Fruit fly (Drosophila melanogaster) whole organism, embryonic: ENCODE measurements around the gene sesB.

Experiments used
- Asciz ChIP-seq: fragments of 200-800 bp; sonication (Bioruptor generic); optimal IDR thresholded peaks from 2 replicates; lab custom pipeline; 2017; ENCODE audit warnings: missing biosample characterization, mild to moderate bottlenecking, missing genetic modification characterization, missing genetic modification reagents
- CG10147 ChIP-seq: fragments of 200-800 bp; sonication (Bioruptor generic); optimal IDR thresholded peaks from 2 replicates; lab custom pipeline; 2019; ENCODE audit warnings: missing biosample characterization, mild to moderate bottlenecking, missing genetic modification characterization, moderate library complexity
- CG10321 ChIP-seq: fragments of 200-800 bp; sonication (Bioruptor generic); IDR thresholded peaks from 2 replicates; pipeline ENCODE4 v1.3.6; 2022; ENCODE audit warnings: missing biosample characterization, missing genetic modification characterization
- CG12104 ChIP-seq: fragments of 200-800 bp; sonication (Bioruptor generic); optimal IDR thresholded peaks from 3 replicates; lab custom pipeline; 2016; ENCODE audit warnings: missing biosample characterization, missing genetic modification characterization
- CG12391 ChIP-seq: fragments of 200-800 bp; sonication (Bioruptor generic); optimal IDR thresholded peaks from 3 replicates; lab custom pipeline; 2018; ENCODE audit warnings: missing biosample characterization, mild to moderate bottlenecking, missing genetic modification characterization, moderate library complexity
- CG12659 ChIP-seq: fragments of 200-800 bp; sonication (Bioruptor generic); optimal IDR thresholded peaks from 3 replicates; lab custom pipeline; 2017; ENCODE audit warnings: mild to moderate bottlenecking, missing biosample characterization, missing genetic modification reagents, missing genetic modification characterization
- CG12769 ChIP-seq: fragments of 200-800 bp; sonication (Bioruptor generic); optimal IDR thresholded peaks from 2 replicates; lab custom pipeline; 2019; ENCODE audit warnings: missing biosample characterization, mild to moderate bottlenecking, missing genetic modification characterization, moderate library complexity
- CG14710 ChIP-seq: fragments of 200-800 bp; sonication (Bioruptor generic); optimal IDR thresholded peaks from 3 replicates; lab custom pipeline; 2019; ENCODE audit warnings: missing biosample characterization, mild to moderate bottlenecking, missing genetic modification characterization, moderate library complexity
- CG14860 ChIP-seq: fragments of 200-800 bp; sonication (Bioruptor generic); IDR thresholded peaks from 3 replicates; pipeline ENCODE4 v1.3.6; 2022; ENCODE audit warnings: missing biosample characterization, missing genetic modification characterization; ENCODE audit not compliant: partially characterized antibody
- CG14965 ChIP-seq: fragments of 200-800 bp; sonication (Bioruptor generic); optimal IDR thresholded peaks from 2 replicates; lab custom pipeline; 2016; ENCODE audit warnings: missing biosample characterization, missing genetic modification characterization, borderline replicate concordance
- CG16813 ChIP-seq: fragments of 200-800 bp; sonication (Bioruptor generic); IDR thresholded peaks from 3 replicates; pipeline ENCODE4 v1.3.6; 2022; ENCODE audit warnings: missing biosample characterization, missing genetic modification characterization; ENCODE audit not compliant: partially characterized antibody
- CG1832 ChIP-seq: fragments of 200-800 bp; sonication (Bioruptor generic); optimal IDR thresholded peaks from 2 replicates; lab custom pipeline; 2017; ENCODE audit warnings: missing biosample characterization, mild to moderate bottlenecking, missing genetic modification characterization, inconsistent platforms
- CG2712 ChIP-seq: fragments of 200-800 bp; optimal IDR thresholded peaks from 3 replicates; lab custom pipeline; 2019; ENCODE audit warnings: missing biosample characterization, mild to moderate bottlenecking, missing genetic modification characterization, moderate library complexity
- CG31441 ChIP-seq: fragments of 200-800 bp; sonication (Bioruptor generic); IDR thresholded peaks from 2 replicates; pipeline ENCODE4 v1.3.6; 2022; ENCODE audit warnings: missing biosample characterization, missing genetic modification characterization
- CG34422 ChIP-seq: fragments of 200-800 bp; sonication (Bioruptor generic); IDR thresholded peaks from 3 replicates; pipeline ENCODE4 v1.3.6; 2022; ENCODE audit warnings: missing biosample characterization, missing genetic modification characterization
- CG3995 ChIP-seq: fragments of 200-800 bp; sonication (Bioruptor generic); optimal IDR thresholded peaks from 3 replicates; lab custom pipeline; 2016; ENCODE audit warnings: missing biosample characterization, missing genetic modification characterization
- CG5180 ChIP-seq: fragments of 200-800 bp; sonication (Bioruptor generic); optimal IDR thresholded peaks from 3 replicates; lab custom pipeline; 2017; ENCODE audit warnings: missing biosample characterization, missing genetic modification characterization, mild to moderate bottlenecking, moderate library complexity, missing genetic modification reagents
- CG6175 ChIP-seq: fragments of 200-800 bp; sonication (Bioruptor generic); IDR thresholded peaks from 3 replicates; pipeline ENCODE4 v1.3.6; 2022; ENCODE audit warnings: missing biosample characterization, missing genetic modification characterization
- CG6254 ChIP-seq: fragments of 200-800 bp; sonication (Bioruptor generic); optimal IDR thresholded peaks from 3 replicates; lab custom pipeline; 2017; ENCODE audit warnings: mild to moderate bottlenecking, missing biosample characterization, missing genetic modification reagents, missing genetic modification characterization
- CG6765 ChIP-seq: fragments of 200-800 bp; sonication (Bioruptor generic); optimal IDR thresholded peaks from 3 replicates; lab custom pipeline; 2017; ENCODE audit warnings: missing biosample characterization, mild to moderate bottlenecking, missing genetic modification characterization
- CG8281 ChIP-seq: fragments of 200-800 bp; sonication (Bioruptor generic); optimal IDR thresholded peaks from 2 replicates; lab custom pipeline; 2018; ENCODE audit warnings: missing biosample characterization, mild to moderate bottlenecking, missing genetic modification characterization, moderate library complexity
- CG8290 ChIP-seq, 3 experiments: fragments of 200-800 bp; sonication (Bioruptor generic); optimal IDR thresholded peaks; 2 replicates each; lab custom pipeline; 2016 to 2019; ENCODE audit warnings: missing biosample characterization in 3 of 3, missing genetic modification characterization in 3 of 3, mild to moderate bottlenecking in 2 of 3, moderate library complexity in 1 of 3
- CG8478 ChIP-seq: fragments of >200 bp; optimal IDR thresholded peaks from 2 replicates; lab custom pipeline; 2018
- Ets97D ChIP-seq: fragments of 200-800 bp; sonication (Bioruptor generic); optimal IDR thresholded peaks from 3 replicates; lab custom pipeline; 2016; ENCODE audit warnings: missing biosample characterization, missing genetic modification characterization
- Fer1 ChIP-seq: fragments of 200-800 bp; sonication (Bioruptor generic); optimal IDR thresholded peaks from 2 replicates; lab custom pipeline; 2017; ENCODE audit warnings: missing biosample characterization, mild to moderate bottlenecking, missing genetic modification characterization
- Fer3 ChIP-seq: fragments of 200-800 bp; sonication (Bioruptor generic); optimal IDR thresholded peaks from 2 replicates; lab custom pipeline; 2018; ENCODE audit warnings: missing biosample characterization, mild to moderate bottlenecking, missing genetic modification characterization, moderate library complexity
- GATAe ChIP-seq: fragments of 200-800 bp; sonication (Bioruptor generic); conservative IDR thresholded peaks from 2 replicates; pipeline ENCODE4 v1.3.6; 2022; ENCODE audit warnings: missing biosample characterization, missing genetic modification characterization
- HLH54F ChIP-seq: fragments of 200-800 bp; sonication (Bioruptor generic); optimal IDR thresholded peaks from 3 replicates; lab custom pipeline; 2016; ENCODE audit warnings: missing biosample characterization, missing genetic modification characterization
- NC2α ChIP-seq: fragments of 200-800 bp; sonication (Bioruptor generic); optimal IDR thresholded peaks from 2 replicates; lab custom pipeline; 2016; ENCODE audit warnings: missing biosample characterization, missing genetic modification characterization
- Trl ChIP-seq, 3 experiments: fragments of >200 bp in 2 of 3; fragments of 200-800 bp in 1 of 3; sonication (Bioruptor generic) in 1 of 3; optimal IDR thresholded peaks; 2 replicates in 1 of 3; 3 replicates in 2 of 3; lab custom pipeline; 2016 to 2017; ENCODE audit warnings: missing biosample characterization in 1 of 3, missing genetic modification characterization in 1 of 3
- YL-1 ChIP-seq: fragments of 200-800 bp; sonication (Bioruptor generic); optimal IDR thresholded peaks from 3 replicates; lab custom pipeline; 2017; ENCODE audit warnings: missing biosample characterization, mild to moderate bottlenecking, missing genetic modification characterization
- ac ChIP-seq: fragments of 200-800 bp; sonication (Bioruptor generic); optimal IDR thresholded peaks from 3 replicates; lab custom pipeline; 2017; ENCODE audit warnings: missing biosample characterization, mild to moderate bottlenecking, missing genetic modification characterization
- ato ChIP-seq: fragments of 200-800 bp; sonication (Bioruptor generic); IDR thresholded peaks from 2 replicates; pipeline ENCODE4 v1.3.6; 2022; ENCODE audit warnings: missing biosample characterization, missing genetic modification characterization; ENCODE audit not compliant: partially characterized antibody
- chinmo ChIP-seq: fragments of 200-800 bp; sonication (Bioruptor generic); IDR thresholded peaks from 4 replicates; pipeline ENCODE4 v1.3.6; 2022; ENCODE audit warnings: missing biosample characterization, missing genetic modification characterization; ENCODE audit not compliant: partially characterized antibody
- dm ChIP-seq: fragments of 200-800 bp; sonication (Bioruptor generic); optimal IDR thresholded peaks from 3 replicates; lab custom pipeline; 2016; ENCODE audit warnings: missing biosample characterization, missing genetic modification characterization
- ftz-f1 ChIP-seq: fragments of 200-800 bp; sonication (Bioruptor generic); optimal IDR thresholded peaks from 2 replicates; lab custom pipeline; 2016; ENCODE audit warnings: missing biosample characterization, missing genetic modification characterization
- gfzf ChIP-seq: fragments of 200-800 bp; sonication (Bioruptor generic); optimal IDR thresholded peaks from 2 replicates; lab custom pipeline; 2016; ENCODE audit warnings: missing biosample characterization, mild to moderate bottlenecking, missing genetic modification characterization, moderate library complexity
- her ChIP-seq: fragments of 200-800 bp; sonication (Bioruptor generic); optimal IDR thresholded peaks from 2 replicates; lab custom pipeline; 2016; ENCODE audit warnings: missing biosample characterization, missing genetic modification characterization
- hkb ChIP-seq, 2 experiments: fragments of 200-800 bp in 1 of 2; fragments of >200 bp in 1 of 2; sonication (Bioruptor generic) in 1 of 2; IDR thresholded peaks in 1 of 2; optimal IDR thresholded peaks in 1 of 2; 2 replicates each; pipeline versions ENCODE4 v1.3.6 to Lab custom; 2017 to 2022; ENCODE audit warnings: missing biosample characterization in 1 of 2, missing genetic modification characterization in 1 of 2
- inv ChIP-seq: fragments of 200-800 bp; sonication (Bioruptor generic); IDR thresholded peaks from 2 replicates; pipeline ENCODE4 v1.3.6; 2022; ENCODE audit warnings: missing biosample characterization, missing genetic modification characterization; ENCODE audit not compliant: partially characterized antibody
- lov ChIP-seq, 2 experiments: fragments of 200-800 bp in 1 of 2; fragments of >200 bp in 1 of 2; sonication (Bioruptor generic) in 1 of 2; IDR thresholded peaks in 1 of 2; optimal IDR thresholded peaks in 1 of 2; 2 replicates in 1 of 2; 3 replicates in 1 of 2; pipeline versions ENCODE4 v1.3.6 to Lab custom; 2017 to 2022; ENCODE audit warnings: missing biosample characterization in 1 of 2, missing genetic modification characterization in 1 of 2
- sna ChIP-seq: fragments of 200-800 bp; sonication (Bioruptor generic); IDR thresholded peaks from 2 replicates; pipeline ENCODE4 v1.3.6; 2022; ENCODE audit warnings: missing biosample characterization, missing genetic modification characterization; ENCODE audit not compliant: partially characterized antibody
- sug ChIP-seq: fragments of 200-800 bp; optimal IDR thresholded peaks from 2 replicates; lab custom pipeline; 2019; ENCODE audit warnings: missing biosample characterization, mild to moderate bottlenecking, missing genetic modification characterization, moderate library complexity
- tll ChIP-seq, 2 experiments: fragments of 200-800 bp in 1 of 2; fragments of >200 bp in 1 of 2; sonication (Bioruptor generic) in 1 of 2; optimal IDR thresholded peaks; 2 replicates each; lab custom pipeline; 2017 to 2019; ENCODE audit warnings: missing biosample characterization in 2 of 2, missing genetic modification characterization in 2 of 2, mild to moderate bottlenecking in 1 of 2, moderate library complexity in 1 of 2
- tup ChIP-seq: fragments of 200-800 bp; sonication (Bioruptor generic); optimal IDR thresholded peaks from 2 replicates; lab custom pipeline; 2016; ENCODE audit warnings: missing biosample characterization, mild to moderate bottlenecking, missing genetic modification characterization, moderate library complexity
- unc-4 ChIP-seq: fragments of 200-800 bp; sonication (Bioruptor generic); IDR thresholded peaks from 2 replicates; pipeline ENCODE4 v1.3.6; 2022; ENCODE audit warnings: missing biosample characterization, missing genetic modification characterization; ENCODE audit not compliant: partially characterized antibody

sesB gene

dm6 chrX:10764206-10764605 lies 22.6 kb downstream of the sesB start, which contains the start of gene Tango5 (continued):
- TF ChIP-seq CG14965 (GFP tag; lab: Kevin White, UChicago) (no peak), Ets97D (GFP tag; lab: Kevin White, UChicago) (peak; percentile 82), sug (tag; lab: Kevin White, UChicago) (peak; percentile 27), Asciz (no peak), Trl (optimal IDR thresholded peaks at IDR 0.05; lab: Kevin White, UChicago) (peak in 1 of 2 experiments; percentile 6), Trl (GFP tag; optimal IDR thresholded peaks at IDR 0.05; lab: Kevin White, UChicago) (peak; percentile 31), HLH54F (GFP tag; lab: Kevin White, UChicago) (no peak), her (GFP tag; lab: Kevin White, UChicago) (peak; percentile 72), tll (GFP tag; optimal IDR thresholded peaks at IDR 0.05; lab: Kevin White, UChicago) (peak in 1 of 2 experiments; percentile 34), CG14860 (GFP tag; lab: Robert Waterston, UW) (0 out of 3 replicates have a peak, but pooled peaks have one; percentile 17), CG34422 (GFP tag; lab: Robert Waterston, UW) (no peak; the same call in 2 of the 3 replicates), Fer3 (tag; lab: Kevin White, UChicago) (no peak), sna (GFP tag; lab: Robert Waterston, UW) (peak; percentile 56; the same call in 1 of the 2 replicates), YL-1 (GFP tag; lab: Kevin White, UChicago) (peak; percentile 21), CG12391 (tag; lab: Kevin White, UChicago) (peak; percentile 9), CG10147 (GFP tag; lab: Kevin White, UChicago) (peak; percentile 31), gfzf (GFP tag; lab: Kevin White, UChicago) (peak; percentile 93), NC2α (no peak), CG8478 (lab: Kevin White, UChicago) (peak; percentile 75), CG6765 (GFP tag; lab: Kevin White, UChicago) (no peak), unc-4 (peak; percentile 62; the same call in 1 of the 2 replicates), CG8290 (GFP tag; optimal IDR thresholded peaks at IDR 0.05; lab: Kevin White, UChicago) (no peak), CG8290 (tag; optimal IDR thresholded peaks at IDR 0.05; lab: Kevin White, UChicago) (peak in 1 of 2 experiments; percentile 47), CG6254 (GFP tag; lab: Kevin White, UChicago) (no peak), tup (GFP tag; lab: Kevin White, UChicago) (no peak), CG2712 (tag; lab: Kevin White, UChicago) (peak; percentile 40), CG12769 (tag; lab: Kevin White, UChicago) (peak; percentile 10), CG1832 (GFP tag; lab: Kevin White, UChicago) (peak; percentile 35), Fer1 (no peak), CG8281 (no peak), hkb (optimal IDR thresholded peaks at IDR 0.05; lab: Kevin White, UChicago) (peak; percentile 89), hkb (GFP tag; IDR thresholded peaks at IDR 0.05; lab: Robert Waterston, UW) (no peak), ato (no peak), chinmo (GFP tag; lab: Robert Waterston, UW) (no peak), lov (optimal IDR thresholded peaks at IDR 0.05; lab: Kevin White, UChicago) (no peak), lov (GFP tag; IDR thresholded peaks at IDR 0.05; lab: Robert Waterston, UW) (no peak), CG10321 (GFP tag; lab: Robert Waterston, UW) (peak; percentile 93), GATAe (peak; percentile 57; the same call in 1 of the 2 replicates), CG31441 (GFP tag; lab: Robert Waterston, UW) (0 out of 2 replicates have a peak, but pooled peaks have one; percentile 15), CG12659 (GFP tag; lab: Kevin White, UChicago) (peak; percentile 63), dm (GFP tag; lab: Kevin White, UChicago) (peak; percentile 48), CG3995 (GFP tag; lab: Kevin White, UChicago) (peak; percentile 45), ftz-f1 (GFP tag; lab: Kevin White, UChicago) (peak; percentile 85), CG6175 (GFP tag; lab: Robert Waterston, UW) (no peak), CG12104 (peak; percentile 13), CG14710 (peak; percentile 69), ac (no peak), CG16813 (GFP tag; lab: Robert Waterston, UW) (peak; percentile 57), CG5180 (GFP tag; lab: Kevin White, UChicago) (no peak), inv (GFP tag; lab: Robert Waterston, UW) (peak; percentile 37; the same call in 1 of the 2 replicates)
